Worm (Caenorhabditis elegans) whole organism, L4 larva: ENCODE measurements around the gene rpc-2.
A peak's percentile ranks its signal among the peaks of the same experiment; 100 is the strongest.

Experiments
- F37D6.2 ChIP-seq: sonication (generic microtip); optimal IDR thresholded peaks from 2 replicates; lab custom pipeline; 2016; ENCODE audit warnings: mild to moderate bottlenecking, missing genetic modification characterization, missing compliant biosample characterization
- F49E8.2 ChIP-seq: sonication (generic microtip); optimal IDR thresholded peaks from 2 replicates; lab custom pipeline; 2016; ENCODE audit warnings: missing compliant biosample characterization, mild to moderate bottlenecking, missing genetic modification characterization, borderline replicate concordance
- T26A8.4 ChIP-seq: fragments of 200-800 bp; sonication (Bioruptor generic); IDR thresholded peaks from 2 replicates; pipeline ENCODE4 v1.3.6; 2022; ENCODE audit warnings: missing genetic modification characterization, missing compliant biosample characterization
- Y105C5A.15 ChIP-seq: fragments of 200-800 bp; sonication (Bioruptor generic); IDR thresholded peaks from 2 replicates; pipeline ENCODE4 v1.3.6; 2022; ENCODE audit warnings: missing genetic modification characterization, missing compliant biosample characterization
- Y75B8A.6 ChIP-seq: fragments of 200-800 bp; sonication (Bioruptor generic); IDR thresholded peaks from 2 replicates; pipeline ENCODE4 v1.3.6; 2022; ENCODE audit warnings: missing genetic modification reagents, missing genetic modification characterization, missing compliant biosample characterization
- ZK337.2 ChIP-seq: fragments of 200-800 bp; sonication (Bioruptor generic); IDR thresholded peaks from 2 replicates; pipeline ENCODE4 v1.3.6; 2022; ENCODE audit warnings: missing genetic modification reagents, missing genetic modification characterization, missing compliant biosample characterization
- ZK546.5 ChIP-seq, 2 experiments: sonication (generic microtip); optimal IDR thresholded peaks; 2 replicates each; lab custom pipeline; 2017; ENCODE audit warnings: missing biosample characterization in 2 of 2, missing genetic modification characterization in 2 of 2
- aha-1 ChIP-seq: fragments of 150-350 bp; peaks from one replicate; lab custom pipeline; 2014; ENCODE audit warnings: missing biosample characterization, missing genetic modification characterization
- arid-1 ChIP-seq: fragments of 200-800 bp; sonication (Bioruptor generic); conservative IDR thresholded peaks from 2 replicates; pipeline ENCODE4 v1.3.6; 2022; ENCODE audit warnings: missing genetic modification reagents, missing genetic modification characterization, missing compliant biosample characterization
- attf-4 ChIP-seq: sonication (generic microtip); optimal IDR thresholded peaks from 3 replicates; lab custom pipeline; 2017; ENCODE audit warnings: missing biosample characterization, missing genetic modification characterization
- egl-43 ChIP-seq: fragments of 200-800 bp; sonication (Bioruptor generic); IDR thresholded peaks from 2 replicates; pipeline ENCODE4 v1.3.6; 2022; ENCODE audit warnings: missing genetic modification reagents, missing genetic modification characterization, missing compliant biosample characterization
- hlh-11 ChIP-seq: fragments of 200-800 bp; sonication (Bioruptor generic); optimal IDR thresholded peaks from 2 replicates; lab custom pipeline; 2018; ENCODE audit warnings: mild to moderate bottlenecking, missing genetic modification characterization, missing compliant biosample characterization
- hlh-30 ChIP-seq: sonication (generic microtip); optimal IDR thresholded peaks from 2 replicates; lab custom pipeline; 2017; ENCODE audit warnings: antibody characterized with exemption, mild to moderate bottlenecking, missing genetic modification characterization, missing compliant biosample characterization; ENCODE audit not compliant: insufficient read depth
- jun-1 ChIP-seq: fragments of 150-350 bp; optimal IDR thresholded peaks from 2 replicates; lab custom pipeline; 2014; ENCODE audit warnings: missing biosample characterization, missing genetic modification reagents, missing genetic modification characterization
- lim-7 ChIP-seq: fragments of 200-800 bp; sonication (Bioruptor generic); IDR thresholded peaks from 2 replicates; pipeline ENCODE4 v1.3.6; 2022; ENCODE audit warnings: missing genetic modification characterization, missing compliant biosample characterization
- lin-13 ChIP-seq: fragments of 150-350 bp; optimal IDR thresholded peaks from 2 replicates; lab custom pipeline; 2014; ENCODE audit warnings: missing biosample characterization, missing genetic modification reagents, missing genetic modification characterization
- lin-38 ChIP-seq: fragments of 200-800 bp; sonication (Bioruptor generic); IDR thresholded peaks from 2 replicates; pipeline ENCODE4 v1.3.6; 2022; ENCODE audit warnings: missing genetic modification reagents, missing genetic modification characterization, missing compliant biosample characterization
- madf-5 ChIP-seq, 2 experiments: fragments of 200-800 bp; sonication (Bioruptor generic); IDR thresholded peaks; 2 replicates each; pipeline ENCODE4 v1.3.6; 2022; ENCODE audit warnings: missing compliant biosample characterization in 2 of 2, missing genetic modification characterization in 2 of 2
- mdl-1 ChIP-seq, 2 experiments: fragments of 150-350 bp in 1 of 2; sonication (generic microtip) in 1 of 2; optimal IDR thresholded peaks; 2 replicates each; lab custom pipeline; 2014 to 2017; ENCODE audit warnings: missing biosample characterization in 2 of 2, missing genetic modification characterization in 2 of 2
- mep-1 ChIP-seq: fragments of 150-350 bp; sonication (generic microtip); optimal IDR thresholded peaks from 3 replicates; lab custom pipeline; 2014; ENCODE audit warnings: missing biosample characterization, missing genetic modification characterization
- nhr-10 ChIP-seq: fragments of 150-350 bp; optimal IDR thresholded peaks from 2 replicates; lab custom pipeline; 2014; ENCODE audit warnings: missing biosample characterization, missing genetic modification characterization
- nhr-102 ChIP-seq: sonication (generic microtip); optimal IDR thresholded peaks from 2 replicates; lab custom pipeline; 2016; ENCODE audit warnings: mild to moderate bottlenecking, missing genetic modification characterization, moderate library complexity, missing compliant biosample characterization
- nhr-11 ChIP-seq: fragments of 150-350 bp; optimal IDR thresholded peaks from 2 replicates; lab custom pipeline; 2014; ENCODE audit warnings: missing biosample characterization, missing genetic modification characterization
- nhr-42 ChIP-seq: fragments of 200-800 bp; sonication (Bioruptor generic); IDR thresholded peaks from 2 replicates; pipeline ENCODE4 v1.3.6; 2022; ENCODE audit warnings: missing genetic modification characterization, missing compliant biosample characterization
- rbr-2 ChIP-seq: sonication (generic microtip); optimal IDR thresholded peaks from 2 replicates; lab custom pipeline; 2016; ENCODE audit warnings: missing genotype, missing genetic modification characterization, missing compliant biosample characterization
- set-16 ChIP-seq: fragments of 200-800 bp; sonication (Bioruptor generic); IDR thresholded peaks from 2 replicates; pipeline ENCODE4 v1.3.6; 2022; ENCODE audit warnings: missing genetic modification reagents, missing genetic modification characterization, missing compliant biosample characterization
- skn-1 ChIP-seq: fragments of 150-350 bp; optimal IDR thresholded peaks from 2 replicates; lab custom pipeline; 2014; ENCODE audit warnings: missing biosample characterization, missing genetic modification characterization
- snpc-4 ChIP-seq: fragments of 150-350 bp; optimal IDR thresholded peaks from 2 replicates; lab custom pipeline; 2014; ENCODE audit warnings: missing biosample characterization, missing genetic modification characterization
- tag-97 ChIP-seq: fragments of 200-800 bp; sonication (Bioruptor generic); IDR thresholded peaks from 2 replicates; pipeline ENCODE4 v1.3.6; 2022; ENCODE audit warnings: missing genetic modification characterization, missing compliant biosample characterization
- tra-1 ChIP-seq: fragments of 200-800 bp; sonication (Bioruptor generic); IDR thresholded peaks from 2 replicates; pipeline ENCODE4 v1.3.6; 2022; ENCODE audit warnings: missing genetic modification reagents, missing genetic modification characterization, missing compliant biosample characterization
- unc-62 ChIP-seq, 3 experiments: fragments of 150-350 bp in 1 of 3; sonication (generic microtip); optimal IDR thresholded peaks in 2 of 3; peaks in 1 of 3; 1 replicate in 1 of 3; 2 replicates in 2 of 3; lab custom pipeline; 2014 to 2017; ENCODE audit warnings: missing biosample characterization in 3 of 3, missing genetic modification characterization in 3 of 3, missing genetic modification reagents in 3 of 3, missing genotype in 1 of 3
- ztf-11 ChIP-seq: fragments of 150-350 bp; optimal IDR thresholded peaks from 2 replicates; lab custom pipeline; 2014; ENCODE audit warnings: missing biosample characterization, missing genetic modification characterization

rpc-2 gene

ce11 chrIII:5564325-5564724 is 7.2 kb downstream of the rpc-2 start:
- TF ChIP-seq unc-62 (GFP tag; optimal IDR thresholded peaks at IDR 0.05 in 1 of 2; lab: Kevin White, UChicago) (peak in 1 of 2 experiments; percentile 96), unc-62 (tag; optimal IDR thresholded peaks at IDR 0.05; lab: Kevin White, UChicago) (no peak), F49E8.2 (no peak)

ce11 chrIII:5564799-5565198 is 7.6 kb downstream of the rpc-2 start, which contains the start of gene mlc-3:
mlc-3 (plus strand) TSS chrIII:5565025.
- TF ChIP-seq aha-1 (tag; lab: Kevin White, UChicago) (peak; percentile 20), ZK337.2 (GFP tag; lab: Robert Waterston, UW) (0 out of 2 replicates have a peak, but pooled peaks have one; percentile 15), set-16 (GFP tag; lab: Robert Waterston, UW) (peak; percentile 43; the same call in 1 of the 2 replicates), madf-5 (GFP tag; IDR thresholded peaks at IDR 0.05; lab: Robert Waterston, UW) (no peak), mep-1 (tag; lab: Kevin White, UChicago) (no peak), lim-7 (0 out of 2 replicates have a peak, but pooled peaks have one; percentile 16), ztf-11 (tag; lab: Kevin White, UChicago) (no peak), nhr-11 (tag; lab: Kevin White, UChicago) (no peak), ZK546.5 (tag; optimal IDR thresholded peaks at IDR 0.05; lab: Kevin White, UChicago) (no peak), hlh-11 (peak; percentile 36)
- TF ChIP-seq, all 104 proteins: peak for 5

ce11 chrIII:5565699-5566098 is 8.5 kb downstream of the rpc-2 start:
- TF ChIP-seq skn-1 (tag; lab: Kevin White, UChicago) (no peak), attf-4 (tag; lab: Kevin White, UChicago) (no peak), mdl-1 (tag; optimal IDR thresholded peaks at IDR 0.05; lab: Kevin White, UChicago) (no peak), nhr-42 (GFP tag; lab: Robert Waterston, UW) (no peak), F37D6.2 (tag; lab: Kevin White, UChicago) (no peak), lin-38 (GFP tag; lab: Robert Waterston, UW) (no peak), nhr-10 (tag; lab: Kevin White, UChicago) (no peak), ztf-11 (tag; lab: Kevin White, UChicago) (no peak), tra-1 (GFP tag; lab: Robert Waterston, UW) (no peak), hlh-30 (tag; lab: Kevin White, UChicago) (no peak), rbr-2 (tag; lab: Kevin White, UChicago) (no peak), tag-97 (GFP tag; lab: Robert Waterston, UW) (no peak), Y75B8A.6 (no peak), Y105C5A.15 (GFP tag; lab: Robert Waterston, UW) (no peak), snpc-4 (no peak), jun-1 (tag; lab: Kevin White, UChicago) (no peak), T26A8.4 (GFP tag; lab: Robert Waterston, UW) (no peak)

DNA sequence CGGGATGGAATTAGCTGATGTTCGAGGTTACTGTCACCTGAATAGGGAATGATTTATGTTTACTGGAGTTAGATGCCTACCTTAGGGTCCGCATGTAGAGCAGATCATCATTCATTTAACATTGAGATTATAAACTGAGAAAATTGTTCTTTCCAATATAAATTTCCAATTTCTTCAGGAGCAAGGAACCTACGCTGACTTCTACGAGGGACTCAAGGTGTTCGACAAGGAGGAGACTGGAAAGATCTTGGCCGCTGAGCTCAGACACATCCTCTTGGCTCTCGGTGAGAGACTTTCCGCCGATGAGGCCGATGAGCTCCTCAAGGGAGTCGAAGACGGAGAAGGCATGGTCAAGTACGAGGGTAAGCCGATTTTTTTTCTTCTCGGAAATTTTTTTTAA is 9.3 kb downstream of the rpc-2 start:
- TF ChIP-seq lin-13 (GFP tag; lab: Kevin White, UChicago), result no peak
- peak in 1 of 2 experiments; percentile 68 for TF ChIP-seq unc-62 (GFP tag; optimal IDR thresholded peaks at IDR 0.05 in 1 of 2; lab: Kevin White, UChicago)
- TF ChIP-seq unc-62 (tag; optimal IDR thresholded peaks at IDR 0.05; lab: Kevin White, UChicago), result no peak
- TF ChIP-seq set-16 (GFP tag; lab: Robert Waterston, UW), result peak; percentile 50

- TF ChIP-seq nhr-102 (no peak), arid-1 (GFP tag; lab: Robert Waterston, UW) (0 out of 2 replicates have a peak, but pooled peaks have one; percentile 35), egl-43 (GFP tag; lab: Robert Waterston, UW) (peak; percentile 55; the same call in 1 of the 2 replicates)
Observed at ce11 chrIII:5568265-5568664, 11.1 kb downstream of the rpc-2 start.
